Fruit fly (Drosophila melanogaster): ENCODE measurements around the gene ash2.

The ash2 gene

dm6 chr3R:24661679-24662411, 11.9 kb downstream of the ash2 start, which contains the start of gene Ppox:
Gene Ppox, minus strand, starts transcription at chr3R:24661851.
- TF ChIP-seq GATAe (GFP tag; conservative IDR thresholded peaks at IDR 0.05) (no peak), Dfd (GFP tag; optimal IDR thresholded peaks at IDR 0.05) (no peak), unc-4 (GFP tag; IDR thresholded peaks at IDR 0.05; ENCODE audit: partially characterized antibody) (peak; percentile 94), Side (GFP tag; optimal IDR thresholded peaks at IDR 0.05) (no peak), HLHmδ (GFP tag; optimal IDR thresholded peaks at IDR 0.05) (no peak), MESR4 (GFP tag; optimal IDR thresholded peaks at IDR 0.05) (no peak), CG13624 (GFP tag; optimal IDR thresholded peaks at IDR 0.05) (no peak), CG10654 (GFP tag; optimal IDR thresholded peaks at IDR 0.05) (no peak), CG33213 (GFP tag; optimal IDR thresholded peaks at IDR 0.05) (no peak), Adf1 (GFP tag; IDR thresholded peaks at IDR 0.05) (no peak), Elba2 (GFP tag; optimal IDR thresholded peaks at IDR 0.05) (no peak), CG9797 (GFP tag; optimal IDR thresholded peaks at IDR 0.05) (no peak), nau (GFP tag; optimal IDR thresholded peaks at IDR 0.05) (no peak), BEAF-32 (GFP tag; optimal IDR thresholded peaks at IDR 0.05) (peak; percentile 86), eve (GFP tag; optimal IDR thresholded peaks at IDR 0.05) (no peak), Dref (GFP tag; IDR thresholded peaks at IDR 0.05) (peak; percentile 90), CG5245 (GFP tag; optimal IDR thresholded peaks at IDR 0.05) (no peak), zen2 (GFP tag; IDR thresholded peaks at IDR 0.05; ENCODE audit: partially characterized antibody) (peak; percentile 88), MTF-1 (GFP tag; optimal IDR thresholded peaks at IDR 0.05; ENCODE audit: borderline replicate concordance) (no peak), hb (GFP tag; IDR thresholded peaks at IDR 0.05; ENCODE audit: partially characterized antibody) (peak; percentile 85), CG7357 (GFP tag; IDR thresholded peaks at IDR 0.05) (no peak), jing (GFP tag; optimal IDR thresholded peaks at IDR 0.05) (no peak), CG12769 (tag; optimal IDR thresholded peaks at IDR 0.05) (no peak), CG6272 (GFP tag; IDR thresholded peaks at IDR 0.05) (no peak), Fer3 (tag; optimal IDR thresholded peaks at IDR 0.05) (no peak), CG13894 (tag; optimal IDR thresholded peaks at IDR 0.05) (no peak), ci (GFP tag; IDR thresholded peaks at IDR 0.05) (no peak), lab (GFP tag; optimal IDR thresholded peaks at IDR 0.05) (no peak), rib (GFP tag; IDR thresholded peaks at IDR 0.05) (no peak), Dad (GFP tag; optimal IDR thresholded peaks at IDR 0.05) (no peak), BtbVII (GFP tag; optimal IDR thresholded peaks at IDR 0.05) (no peak), vfl (GFP tag; optimal IDR thresholded peaks at IDR 0.05) (no peak), CG7928 (GFP tag; optimal IDR thresholded peaks at IDR 0.05) (no peak), row (GFP tag; IDR thresholded peaks at IDR 0.05) (peak; percentile 45; the same call in 2 of the 3 replicates), Ada2b (GFP tag; IDR thresholded peaks at IDR 0.05) (no peak), dm (GFP tag; optimal IDR thresholded peaks at IDR 0.05) (no peak), Dbx (GFP tag; IDR thresholded peaks at IDR 0.05) (no peak), HmgD (GFP tag; optimal IDR thresholded peaks at IDR 0.05) (no peak), Myb (GFP tag; optimal IDR thresholded peaks at IDR 0.05) (no peak), CG1024 (GFP tag; IDR thresholded peaks at IDR 0.05) (no peak), wek (GFP tag; optimal IDR thresholded peaks at IDR 0.05) (no peak), Aef1 (GFP tag; IDR thresholded peaks at IDR 0.05) (no peak), CG2129 (GFP tag; IDR thresholded peaks at IDR 0.05; ENCODE audit: partially characterized antibody) (peak; percentile 62), NC2β (GFP tag; optimal IDR thresholded peaks at IDR 0.05) (no peak), CG8089 (GFP tag; optimal IDR thresholded peaks at IDR 0.05) (no peak), CG13775 (GFP tag; optimal IDR thresholded peaks at IDR 0.05) (no peak), CG17568 (GFP tag; optimal IDR thresholded peaks at IDR 0.05) (no peak), Blimp-1 (GFP tag; optimal IDR thresholded peaks at IDR 0.05) (no peak), gem (tag; optimal IDR thresholded peaks at IDR 0.05) (no peak), CG10267 (tag; optimal IDR thresholded peaks at IDR 0.05) (no peak)
